Worm (Caenorhabditis elegans) whole organism, L2 larva: ENCODE results near the gene prx-5.

Experiments used
- R02D3.7 ChIP-seq: fragments of 150-350 bp; optimal IDR thresholded peaks from 2 replicates; lab custom pipeline; 2014; ENCODE audit warnings: missing biosample characterization, missing genetic modification characterization
- blmp-1 ChIP-seq: sonication (generic microtip); optimal IDR thresholded peaks from 2 replicates; lab custom pipeline; 2017; ENCODE audit warnings: missing genetic modification characterization, mild to moderate bottlenecking, missing compliant biosample characterization, antibody characterized with exemption, moderate library complexity; ENCODE audit not compliant: insufficient read depth
- mdl-1 ChIP-seq, 2 experiments: fragments of 150-350 bp in 1 of 2; sonication (generic microtip) in 1 of 2; optimal IDR thresholded peaks; 2 replicates each; lab custom pipeline; 2017; ENCODE audit warnings: missing biosample characterization in 2 of 2, missing genetic modification characterization in 2 of 2
- nhr-129 ChIP-seq: fragments of 150-350 bp; optimal IDR thresholded peaks from 2 replicates; lab custom pipeline; 2014; ENCODE audit warnings: missing biosample characterization, missing genetic modification characterization

ce11 chrII:8730960-8731693, 26.5 kb downstream of the prx-5 start:
- TF ChIP-seq R02D3.7 (tag; lab: Kevin White, UChicago), result no peak
- TF ChIP-seq nhr-129, result no peak
- no peak for TF ChIP-seq blmp-1 (tag; lab: Kevin White, UChicago)
- TF ChIP-seq mdl-1 (tag; optimal IDR thresholded peaks at IDR 0.05; lab: Kevin White, UChicago), result no peak
